Worm (Caenorhabditis elegans): ENCODE data around the gene dpy-8.

dpy-8 gene

DNA sequence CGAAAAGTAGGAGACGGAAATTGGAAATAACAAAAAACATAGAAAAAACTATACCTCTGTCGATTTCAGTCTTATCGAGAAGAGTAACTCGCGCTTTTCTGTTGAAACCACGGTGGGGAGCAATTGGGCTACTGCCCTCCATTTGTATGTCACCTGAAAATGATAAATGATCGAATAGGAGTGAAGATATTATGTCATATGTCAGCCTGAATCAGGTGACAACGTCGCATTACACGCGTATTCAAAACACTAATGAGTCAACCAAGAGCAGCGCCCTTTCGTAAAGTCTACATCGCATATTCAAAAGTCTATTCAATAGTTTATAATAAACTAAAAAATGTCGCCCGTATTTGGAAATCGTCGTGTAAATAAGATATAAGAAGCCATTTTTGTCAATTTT is 2.7 kb upstream of the dpy-8 start:
- no peak for TF ChIP-seq ceh-45 (GFP tag; IDR thresholded peaks at IDR 0.05)
- no peak for TF ChIP-seq madf-2 (tag; optimal IDR thresholded peaks at IDR 0.05)
- no peak for TF ChIP-seq ceh-34 (tag; optimal IDR thresholded peaks at IDR 0.05)
- no peak for TF ChIP-seq fkh-6 (tag; optimal IDR thresholded peaks at IDR 0.05)
- TF ChIP-seq ama-1 (optimal IDR thresholded peaks at IDR 0.05), result no peak
- TF ChIP-seq ceh-19 (GFP tag; optimal IDR thresholded peaks at IDR 0.05), result no peak
- TF ChIP-seq hlh-30 (tag; optimal IDR thresholded peaks at IDR 0.05; ENCODE audit: insufficient read depth), result no peak
- TF ChIP-seq ttx-3 (tag; optimal IDR thresholded peaks at IDR 0.05), result no peak
- TF ChIP-seq lin-11 (tag; optimal IDR thresholded peaks at IDR 0.05), result no peak

DNA sequence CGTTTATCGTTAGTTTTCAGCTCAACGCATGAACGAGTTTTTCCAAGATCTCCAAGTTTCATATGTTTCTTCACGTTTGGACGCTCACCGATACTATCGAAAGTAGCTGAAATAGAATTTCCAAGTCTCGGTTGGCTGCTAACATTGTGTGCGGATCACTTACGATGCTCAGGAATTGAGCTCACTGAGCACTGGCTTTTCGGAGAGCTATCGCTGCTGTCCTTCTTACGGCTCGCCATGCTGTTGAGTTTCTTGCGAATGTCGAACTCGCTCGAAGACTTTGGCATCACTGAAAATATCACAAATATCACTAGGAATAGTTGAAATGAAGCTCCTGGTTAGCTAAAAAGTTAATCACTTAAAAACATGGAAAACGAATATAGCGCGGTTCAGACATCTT is 1.6 kb upstream of the dpy-8 start:
- TF ChIP-seq pha-2 (tag; optimal IDR thresholded peaks at IDR 0.05) (no peak), F13H6.1 (tag; optimal IDR thresholded peaks at IDR 0.05) (no peak), elt-2 (tag; optimal IDR thresholded peaks at IDR 0.05) (no peak), ceh-9 (tag; optimal IDR thresholded peaks at IDR 0.05) (no peak), ttx-3 (tag; optimal IDR thresholded peaks at IDR 0.05) (no peak), lin-11 (tag; optimal IDR thresholded peaks at IDR 0.05) (no peak), ztf-16 (tag; optimal IDR thresholded peaks at IDR 0.05) (no peak)

DNA sequence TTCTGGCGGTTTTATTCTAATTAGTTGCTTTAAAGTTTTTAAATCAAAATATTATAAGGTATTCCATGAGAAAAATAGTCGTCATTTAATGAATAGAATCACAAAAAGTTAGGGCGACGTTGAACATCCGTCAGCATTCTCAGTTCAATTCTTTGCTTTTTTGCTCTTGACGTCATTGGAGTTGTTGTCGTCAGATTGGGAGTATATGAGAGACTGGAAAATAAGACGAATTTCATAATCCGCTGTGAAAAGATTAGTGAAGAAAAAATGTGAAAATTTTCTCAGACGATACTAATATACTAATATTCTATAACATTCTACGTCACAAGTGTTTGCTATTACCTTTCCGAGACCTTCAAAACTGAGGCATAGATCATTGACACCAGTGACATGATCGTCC is 1.1 kb upstream of the dpy-8 start:
- TF ChIP-seq K02D7.2 (tag; optimal IDR thresholded peaks at IDR 0.05), result no peak
- no peak for TF ChIP-seq tbx-2 (tag; optimal IDR thresholded peaks at IDR 0.05)
- TF ChIP-seq lim-6 (tag; optimal IDR thresholded peaks at IDR 0.05), result no peak
- TF ChIP-seq T23F11.4 (GFP tag; optimal IDR thresholded peaks at IDR 0.05), result no peak
- no peak for TF ChIP-seq ceh-34 (tag; optimal IDR thresholded peaks at IDR 0.05)
- TF ChIP-seq madf-2 (tag; optimal IDR thresholded peaks at IDR 0.05), result no peak
- TF ChIP-seq sdc-2 (tag; optimal IDR thresholded peaks at IDR 0.05), result no peak
- TF ChIP-seq hlh-6 (tag; optimal IDR thresholded peaks at IDR 0.05), result no peak
- TF ChIP-seq pha-4 (tag; optimal IDR thresholded peaks at IDR 0.05), result no peak
- TF ChIP-seq ceh-24 (tag; optimal IDR thresholded peaks at IDR 0.05), result no peak
- no peak for TF ChIP-seq ceh-31 (tag; optimal IDR thresholded peaks at IDR 0.05)
- TF ChIP-seq syd-9 (tag; optimal IDR thresholded peaks at IDR 0.05), result no peak
- no peak for TF ChIP-seq ceh-6 (GFP tag; optimal IDR thresholded peaks at IDR 0.05)
- no peak for TF ChIP-seq elt-4 (tag; optimal IDR thresholded peaks at IDR 0.05)
- no peak for TF ChIP-seq dve-1 (tag; optimal IDR thresholded peaks at IDR 0.05)

DNA sequence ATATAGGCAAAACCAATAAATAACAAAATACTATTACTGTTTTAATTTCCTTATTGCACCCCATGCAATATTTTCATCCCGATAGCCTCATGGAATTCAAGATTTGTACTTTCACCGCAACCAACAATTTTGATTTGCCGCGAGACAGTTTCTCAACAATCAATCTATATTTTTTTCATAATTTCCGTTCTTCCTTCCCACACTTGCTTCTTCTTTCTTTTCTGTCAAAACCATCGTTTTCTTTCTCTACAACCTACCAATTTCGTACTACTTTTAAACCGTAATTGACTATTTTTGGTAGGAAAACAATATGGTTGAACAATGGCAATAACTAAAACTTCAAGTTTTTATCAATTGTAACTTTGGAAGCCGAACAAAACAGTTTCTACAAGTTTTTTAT is 2.4 kb downstream of the dpy-8 start, which contains the start of gene C31H2.14:
C31H2.14 (plus strand) TSS at position 301 of the 400 bp plus-strand sequence.
- TF ChIP-seq dve-1 (tag; optimal IDR thresholded peaks at IDR 0.05) (no peak), C38D4.7 (GFP tag; optimal IDR thresholded peaks at IDR 0.05) (no peak), ceh-45 (GFP tag; IDR thresholded peaks at IDR 0.05) (no peak), ceh-48 (tag; optimal IDR thresholded peaks at IDR 0.05) (no peak), C08G9.2 (tag; optimal IDR thresholded peaks at IDR 0.05) (no peak), tbx-2 (tag; optimal IDR thresholded peaks at IDR 0.05) (no peak), T23F11.4 (GFP tag; optimal IDR thresholded peaks at IDR 0.05) (no peak), eyg-1 (tag; optimal IDR thresholded peaks at IDR 0.05) (no peak), gmeb-2 (tag; optimal IDR thresholded peaks at IDR 0.05) (no peak), ama-1 (optimal IDR thresholded peaks at IDR 0.05) (no peak), hlh-13 (GFP tag; optimal IDR thresholded peaks at IDR 0.05) (no peak), unc-86 (tag; optimal IDR thresholded peaks at IDR 0.05) (no peak), pag-3 (tag; optimal IDR thresholded peaks at IDR 0.05; ENCODE audit: borderline replicate concordance) (no peak), pax-1 (tag; optimal IDR thresholded peaks at IDR 0.05) (no peak), nhr-232 (tag; optimal IDR thresholded peaks at IDR 0.05) (no peak), ceh-2 (tag; optimal IDR thresholded peaks at IDR 0.05) (no peak), hlh-15 (tag; optimal IDR thresholded peaks at IDR 0.05) (no peak), ztf-16 (tag; optimal IDR thresholded peaks at IDR 0.05) (no peak)
